Fruit fly (Drosophila melanogaster) whole organism, embryonic: ENCODE measurements around the gene Patr-1.

Source experiments
- CG10274 ChIP-seq: fragments of 200-800 bp; sonication (Bioruptor generic); optimal IDR thresholded peaks from 3 replicates; lab custom pipeline; 2017; ENCODE audit warnings: missing biosample characterization, mild to moderate bottlenecking, missing genetic modification characterization
- CG10543 ChIP-seq: fragments of 200-800 bp; sonication (Bioruptor generic); optimal IDR thresholded peaks from 3 replicates; lab custom pipeline; 2017; ENCODE audit warnings: missing biosample characterization, mild to moderate bottlenecking, missing genetic modification characterization, moderate library complexity
- CG10959 ChIP-seq: fragments of 200-800 bp; sonication (Bioruptor generic); IDR thresholded peaks from 2 replicates; pipeline ENCODE4 v1.3.6; 2022; ENCODE audit warnings: missing biosample characterization, missing genetic modification characterization
- CG12155 ChIP-seq: fragments of 200-800 bp; sonication (Bioruptor generic); optimal IDR thresholded peaks from 3 replicates; lab custom pipeline; 2016; ENCODE audit warnings: missing biosample characterization, missing genetic modification characterization
- CG13624 ChIP-seq: fragments of 200-800 bp; sonication (Bioruptor generic); optimal IDR thresholded peaks from 2 replicates; lab custom pipeline; 2016; ENCODE audit warnings: missing biosample characterization, missing genetic modification characterization
- CG14860 ChIP-seq: fragments of 200-800 bp; sonication (Bioruptor generic); IDR thresholded peaks from 3 replicates; pipeline ENCODE4 v1.3.6; 2022; ENCODE audit warnings: missing biosample characterization, missing genetic modification characterization; ENCODE audit not compliant: partially characterized antibody
- CG15269 ChIP-seq: fragments of 200-800 bp; sonication (Bioruptor generic); optimal IDR thresholded peaks from 2 replicates; lab custom pipeline; 2018; ENCODE audit warnings: missing biosample characterization, mild to moderate bottlenecking, missing genetic modification characterization, moderate library complexity
- CG16863 ChIP-seq: fragments of 200-800 bp; sonication (Bioruptor generic); optimal IDR thresholded peaks from 3 replicates; lab custom pipeline; 2016; ENCODE audit warnings: missing biosample characterization, missing genetic modification characterization
- CG32532 ChIP-seq: fragments of 200-800 bp; sonication (Bioruptor generic); IDR thresholded peaks from 2 replicates; pipeline ENCODE4 v1.3.6; 2022; ENCODE audit warnings: missing biosample characterization, missing genetic modification characterization
- CG32767 ChIP-seq: fragments of 200-800 bp; sonication (Bioruptor generic); IDR thresholded peaks from 2 replicates; pipeline ENCODE4 v1.3.6; 2022; ENCODE audit warnings: missing biosample characterization, missing genetic modification characterization
- CG32772 ChIP-seq: fragments of 200-800 bp; sonication (Bioruptor generic); IDR thresholded peaks from 2 replicates; pipeline ENCODE4 v1.3.6; 2022; ENCODE audit warnings: missing biosample characterization, missing genetic modification characterization
- CG4328 ChIP-seq: fragments of 200-800 bp; sonication (Bioruptor generic); optimal IDR thresholded peaks from 3 replicates; lab custom pipeline; 2017; ENCODE audit warnings: missing biosample characterization, missing genetic modification reagents, missing genetic modification characterization
- CG4424 ChIP-seq: fragments of 200-800 bp; sonication (Bioruptor generic); optimal IDR thresholded peaks from 3 replicates; lab custom pipeline; 2016; ENCODE audit warnings: missing biosample characterization, missing genetic modification characterization
- CG4854 ChIP-seq: fragments of 200-800 bp; sonication (Bioruptor generic); optimal IDR thresholded peaks from 2 replicates; lab custom pipeline; 2016; ENCODE audit warnings: missing biosample characterization, missing genetic modification characterization, inconsistent platforms
- CG6254 ChIP-seq: fragments of 200-800 bp; sonication (Bioruptor generic); optimal IDR thresholded peaks from 3 replicates; lab custom pipeline; 2017; ENCODE audit warnings: mild to moderate bottlenecking, missing biosample characterization, missing genetic modification reagents, missing genetic modification characterization
- CG6272 ChIP-seq: fragments of 200-800 bp; sonication (Bioruptor generic); IDR thresholded peaks from 2 replicates; pipeline ENCODE4 v1.3.6; 2022; ENCODE audit warnings: missing biosample characterization, missing genetic modification characterization
- CG6683 ChIP-seq: fragments of 200-800 bp; sonication (Bioruptor generic); optimal IDR thresholded peaks from 2 replicates; lab custom pipeline; 2017; ENCODE audit warnings: missing biosample characterization, mild to moderate bottlenecking, missing genetic modification characterization, missing genetic modification reagents
- CG7786 ChIP-seq: fragments of 200-800 bp; sonication (Bioruptor generic); optimal IDR thresholded peaks from 2 replicates; lab custom pipeline; 2016; ENCODE audit warnings: missing biosample characterization, missing genetic modification characterization
- CG7839 ChIP-seq: fragments of 200-800 bp; sonication (Bioruptor generic); optimal IDR thresholded peaks from 3 replicates; lab custom pipeline; 2018; ENCODE audit warnings: missing biosample characterization, mild to moderate bottlenecking, missing genetic modification characterization, moderate library complexity
- CG7987 ChIP-seq: fragments of 200-800 bp; sonication (Bioruptor generic); optimal IDR thresholded peaks from 2 replicates; lab custom pipeline; 2018; ENCODE audit warnings: missing biosample characterization, mild to moderate bottlenecking, missing genetic modification characterization, moderate library complexity
- CG8290 ChIP-seq, 3 experiments: fragments of 200-800 bp; sonication (Bioruptor generic); optimal IDR thresholded peaks; 2 replicates each; lab custom pipeline; 2016 to 2019; ENCODE audit warnings: missing biosample characterization in 3 of 3, missing genetic modification characterization in 3 of 3, mild to moderate bottlenecking in 2 of 3, moderate library complexity in 1 of 3
- CG8359 ChIP-seq: fragments of 200-800 bp; sonication (Bioruptor generic); optimal IDR thresholded peaks from 2 replicates; lab custom pipeline; 2017; ENCODE audit warnings: missing biosample characterization, mild to moderate bottlenecking, missing genetic modification characterization, borderline replicate concordance
- CG9437 ChIP-seq: fragments of 200-800 bp; sonication (Bioruptor generic); optimal IDR thresholded peaks from 2 replicates; lab custom pipeline; 2018; ENCODE audit warnings: missing biosample characterization, mild to moderate bottlenecking, missing genetic modification characterization
- Dip3 ChIP-seq: fragments of 200-800 bp; sonication (Bioruptor generic); optimal IDR thresholded peaks from 3 replicates; lab custom pipeline; 2016; ENCODE audit warnings: missing biosample characterization, missing genetic modification characterization
- HLH4C ChIP-seq: fragments of 200-800 bp; sonication (Bioruptor generic); IDR thresholded peaks from 3 replicates; pipeline ENCODE4 v1.3.6; 2022; ENCODE audit warnings: missing biosample characterization, missing genetic modification characterization; ENCODE audit not compliant: partially characterized antibody
- Hr51 ChIP-seq, 2 experiments: fragments of 200-800 bp; sonication (Bioruptor generic); optimal IDR thresholded peaks; 2 replicates in 1 of 2; 3 replicates in 1 of 2; lab custom pipeline; 2016 to 2018; ENCODE audit warnings: missing biosample characterization in 2 of 2, missing genetic modification characterization in 2 of 2, mild to moderate bottlenecking in 1 of 2, moderate library complexity in 1 of 2
- Mrtf ChIP-seq: fragments of 200-800 bp; sonication (Bioruptor generic); IDR thresholded peaks from 3 replicates; pipeline ENCODE4 v1.3.6; 2022; ENCODE audit warnings: missing biosample characterization, missing genetic modification characterization
- NC2β ChIP-seq: fragments of 200-800 bp; sonication (Bioruptor generic); optimal IDR thresholded peaks from 2 replicates; lab custom pipeline; 2016; ENCODE audit warnings: missing biosample characterization, missing genetic modification characterization
- NfI ChIP-seq: fragments of 200-800 bp; sonication (Bioruptor generic); optimal IDR thresholded peaks from 3 replicates; lab custom pipeline; 2018; ENCODE audit warnings: missing biosample characterization, mild to moderate bottlenecking, missing genetic modification characterization, moderate library complexity
- Poxn ChIP-seq: fragments of 200-800 bp; sonication (Bioruptor generic); IDR thresholded peaks from 2 replicates; pipeline ENCODE4 v1.3.6; 2022; ENCODE audit warnings: missing biosample characterization, missing genetic modification characterization
- Scr ChIP-seq: fragments of 200-800 bp; sonication (Bioruptor generic); IDR thresholded peaks from 2 replicates; pipeline ENCODE4 v1.3.6; 2022; ENCODE audit warnings: missing biosample characterization, missing genetic modification characterization; ENCODE audit not compliant: partially characterized antibody
- Sox100B ChIP-seq: fragments of 200-800 bp; sonication (Bioruptor generic); optimal IDR thresholded peaks from 3 replicates; lab custom pipeline; 2018; ENCODE audit warnings: missing biosample characterization, mild to moderate bottlenecking, missing genetic modification characterization
- br ChIP-seq: fragments of >200 bp; optimal IDR thresholded peaks from 2 replicates; lab custom pipeline; 2017
- cad ChIP-seq: fragments of >200 bp; optimal IDR thresholded peaks from 2 replicates; lab custom pipeline; 2017; ENCODE audit warnings: missing biosample characterization, missing genetic modification characterization
- dysf ChIP-seq: fragments of 200-800 bp; sonication (Bioruptor generic); IDR thresholded peaks from 3 replicates; pipeline ENCODE4 v1.3.6; 2022; ENCODE audit warnings: missing biosample characterization, missing genetic modification characterization
- en ChIP-seq: fragments of 200-800 bp; sonication (Bioruptor generic); optimal IDR thresholded peaks from 2 replicates; lab custom pipeline; 2016; ENCODE audit warnings: missing biosample characterization, missing genetic modification characterization
- fd102C ChIP-seq: fragments of 200-800 bp; sonication (Bioruptor generic); optimal IDR thresholded peaks from 2 replicates; lab custom pipeline; 2018; ENCODE audit warnings: missing biosample characterization, mild to moderate bottlenecking, missing genetic modification characterization, moderate library complexity
- fd3F ChIP-seq: fragments of 200-800 bp; sonication (Bioruptor generic); optimal IDR thresholded peaks from 2 replicates; lab custom pipeline; 2018; ENCODE audit warnings: missing biosample characterization, mild to moderate bottlenecking, missing genetic modification characterization, moderate library complexity
- gsb ChIP-seq: fragments of 200-800 bp; sonication (Bioruptor generic); IDR thresholded peaks from 2 replicates; pipeline ENCODE4 v1.3.6; 2022; ENCODE audit warnings: missing biosample characterization, missing genetic modification characterization
- ken ChIP-seq: fragments of 200-800 bp; sonication (Bioruptor generic); IDR thresholded peaks from 3 replicates; pipeline ENCODE4 v1.3.6; 2022; ENCODE audit warnings: missing biosample characterization, missing genetic modification characterization
- kni ChIP-seq: fragments of 200-800 bp; sonication (Bioruptor generic); optimal IDR thresholded peaks from 3 replicates; lab custom pipeline; 2017; ENCODE audit warnings: mild to moderate bottlenecking, missing biosample characterization, missing genetic modification reagents, missing genetic modification characterization
- lola ChIP-seq, 3 experiments: fragments of >200 bp in 2 of 3; fragments of 200-800 bp in 1 of 3; sonication (Bioruptor generic) in 1 of 3; optimal IDR thresholded peaks; 2 replicates each; lab custom pipeline; 2017 to 2019; ENCODE audit warnings: missing biosample characterization in 3 of 3, missing genetic modification characterization in 3 of 3, mild to moderate bottlenecking in 1 of 3, moderate library complexity in 1 of 3
- nmo ChIP-seq: fragments of 200-800 bp; sonication (Bioruptor generic); optimal IDR thresholded peaks from 2 replicates; lab custom pipeline; 2018; ENCODE audit warnings: missing biosample characterization, mild to moderate bottlenecking, missing genetic modification characterization, moderate library complexity
- nom ChIP-seq: fragments of 200-800 bp; sonication (Bioruptor generic); optimal IDR thresholded peaks from 2 replicates; lab custom pipeline; 2017; ENCODE audit warnings: missing biosample characterization, missing genetic modification characterization, mild to moderate bottlenecking, moderate library complexity, missing genetic modification reagents
- pnt ChIP-seq: fragments of 200-800 bp; sonication (Bioruptor generic); optimal IDR thresholded peaks from 3 replicates; lab custom pipeline; 2016; ENCODE audit warnings: missing biosample characterization, missing genetic modification characterization
- prd ChIP-seq, 3 experiments: fragments of >200 bp in 2 of 3; fragments of 200-800 bp in 1 of 3; sonication (Bioruptor generic) in 1 of 3; optimal IDR thresholded peaks in 2 of 3; IDR thresholded peaks in 1 of 3; 2 replicates in 2 of 3; 3 replicates in 1 of 3; pipeline versions ENCODE4 v1.3.6 to Lab custom; 2017 to 2022; ENCODE audit warnings: missing biosample characterization in 1 of 3, missing genetic modification characterization in 1 of 3
- sens-2 ChIP-seq: fragments of 200-800 bp; sonication (Bioruptor generic); IDR thresholded peaks from 2 replicates; pipeline ENCODE4 v1.3.6; 2022; ENCODE audit warnings: missing biosample characterization, missing genetic modification characterization
- slbo ChIP-seq: fragments of 200-800 bp; sonication (Bioruptor generic); IDR thresholded peaks from 2 replicates; pipeline ENCODE4 v1.3.6; 2022; ENCODE audit warnings: missing biosample characterization, missing genetic modification characterization

Patr-1 gene

dm6 chr3R:17080666-17081358 lies 37.4 kb downstream of the Patr-1 start (continued):
- TF ChIP-seq nom (peak; percentile 90), cad (GFP tag; lab: Kevin White, UChicago) (no peak), br (lab: Kevin White, UChicago) (no peak), CG10543 (peak; percentile 87), CG4854 (GFP tag; lab: Kevin White, UChicago) (peak; percentile 87), Dip3 (GFP tag; lab: Kevin White, UChicago) (peak; percentile 88), CG8290 (GFP tag; optimal IDR thresholded peaks at IDR 0.05; lab: Kevin White, UChicago) (peak; percentile 95), CG8290 (tag; optimal IDR thresholded peaks at IDR 0.05; lab: Kevin White, UChicago) (peak; percentile 72 to 90), Poxn (GFP tag; lab: Robert Waterston, UW) (peak; percentile 56), CG15269 (peak; percentile 96), CG8359 (peak; percentile 79), CG32772 (GFP tag; lab: Robert Waterston, UW) (peak; percentile 91), Hr51 (GFP tag; optimal IDR thresholded peaks at IDR 0.05; lab: Kevin White, UChicago) (peak; percentile 85 to 98), Sox100B (GFP tag; lab: Kevin White, UChicago) (peak; percentile 98), nmo (peak; percentile 97), lola (GFP tag; optimal IDR thresholded peaks at IDR 0.05; lab: Kevin White, UChicago) (peak in 1 of 3 experiments; percentile 97), CG10274 (GFP tag; lab: Kevin White, UChicago) (peak; percentile 77), CG9437 (GFP tag; lab: Kevin White, UChicago) (peak; percentile 94), CG7839 (tag; lab: Kevin White, UChicago) (peak; percentile 97), Scr (no peak), gsb (peak; percentile 84), fd3F (GFP tag; lab: Kevin White, UChicago) (peak; percentile 91), HLH4C (GFP tag; lab: Robert Waterston, UW) (no peak), slbo (GFP tag; lab: Robert Waterston, UW) (peak; percentile 93), prd (optimal IDR thresholded peaks at IDR 0.05; lab: Kevin White, UChicago) (no peak), prd (GFP tag; IDR thresholded peaks at IDR 0.05; lab: Robert Waterston, UW) (peak; percentile 94), pnt (GFP tag; lab: Kevin White, UChicago) (peak; percentile 87), CG10959 (peak; percentile 77), CG4328 (GFP tag; lab: Kevin White, UChicago) (peak; percentile 91), CG6272 (GFP tag; lab: Robert Waterston, UW) (peak; percentile 82), sens-2 (GFP tag; lab: Robert Waterston, UW) (peak; percentile 66; the same call in 1 of the 2 replicates), NfI (peak; percentile 92), CG16863 (GFP tag; lab: Kevin White, UChicago) (peak; percentile 91), ken (GFP tag; lab: Robert Waterston, UW) (peak; percentile 90), CG12155 (peak; percentile 87), kni (GFP tag; lab: Kevin White, UChicago) (peak; percentile 69), CG6254 (GFP tag; lab: Kevin White, UChicago) (peak; percentile 95), dysf (GFP tag; lab: Robert Waterston, UW) (peak; percentile 95), en (GFP tag; lab: Kevin White, UChicago) (peak; percentile 80), CG4424 (GFP tag; lab: Kevin White, UChicago) (peak; percentile 96), NC2β (GFP tag; lab: Kevin White, UChicago) (peak; percentile 85), CG14860 (GFP tag; lab: Robert Waterston, UW) (no peak), CG13624 (GFP tag; lab: Kevin White, UChicago) (peak; percentile 92), Mrtf (GFP tag; lab: Robert Waterston, UW) (peak; percentile 88), CG32767 (peak; percentile 96), fd102C (GFP tag; lab: Kevin White, UChicago) (peak; percentile 44), CG32532 (GFP tag; lab: Robert Waterston, UW) (peak; percentile 94), CG7987 (GFP tag; lab: Kevin White, UChicago) (peak; percentile 79), CG7786 (GFP tag; lab: Kevin White, UChicago) (peak; percentile 88), CG6683 (peak; percentile 93)
